Fruit fly (Drosophila melanogaster) whole organism, embryonic: Measurements from ENCODE around the gene Rtnl1.

Experiments
- Ada2b ChIP-seq: fragments of 200-800 bp; sonication (Bioruptor generic); IDR thresholded peaks from 2 replicates; pipeline ENCODE4 v1.3.6; 2022; ENCODE audit warnings: missing biosample characterization, missing genetic modification characterization
- Adf1 ChIP-seq: fragments of 200-800 bp; sonication (Bioruptor generic); IDR thresholded peaks from 2 replicates; pipeline ENCODE4 v1.3.6; 2022; ENCODE audit warnings: missing biosample characterization, missing genetic modification characterization
- Atf3 ChIP-seq: fragments of 200-800 bp; sonication (Bioruptor generic); optimal IDR thresholded peaks from 3 replicates; lab custom pipeline; 2016; ENCODE audit warnings: missing biosample characterization, missing genetic modification characterization
- Bdp1 ChIP-seq: fragments of 200-800 bp; sonication (Bioruptor generic); optimal IDR thresholded peaks from 3 replicates; lab custom pipeline; 2016; ENCODE audit warnings: missing biosample characterization, missing genetic modification characterization
- C15 ChIP-seq: fragments of 200-800 bp; sonication (Bioruptor generic); IDR thresholded peaks from 3 replicates; pipeline ENCODE4 v1.3.6; 2022; ENCODE audit warnings: missing biosample characterization, missing genetic modification characterization
- CG11456 ChIP-seq: fragments of 200-800 bp; sonication (Bioruptor generic); IDR thresholded peaks from 3 replicates; pipeline ENCODE4 v1.3.6; 2022; ENCODE audit warnings: missing biosample characterization, missing genetic modification characterization
- CG13424 ChIP-seq: fragments of 200-800 bp; sonication (Bioruptor generic); optimal IDR thresholded peaks from 2 replicates; lab custom pipeline; 2019; ENCODE audit warnings: missing biosample characterization, mild to moderate bottlenecking, missing genetic modification characterization, moderate library complexity
- CG13775 ChIP-seq: fragments of 200-800 bp; sonication (Bioruptor generic); optimal IDR thresholded peaks from 3 replicates; lab custom pipeline; 2017; ENCODE audit warnings: missing biosample characterization, mild to moderate bottlenecking, missing genetic modification characterization
- CG14014 ChIP-seq: fragments of 200-800 bp; sonication (Bioruptor generic); IDR thresholded peaks from 2 replicates; pipeline ENCODE4 v1.3.6; 2022; ENCODE audit warnings: missing biosample characterization, missing genetic modification characterization
- CG14667 ChIP-seq: fragments of 200-800 bp; sonication (Bioruptor generic); IDR thresholded peaks from 2 replicates; pipeline ENCODE4 v1.3.6; 2022; ENCODE audit warnings: missing biosample characterization, missing genetic modification characterization
- CG1832 ChIP-seq: fragments of 200-800 bp; sonication (Bioruptor generic); optimal IDR thresholded peaks from 2 replicates; lab custom pipeline; 2017; ENCODE audit warnings: missing biosample characterization, mild to moderate bottlenecking, missing genetic modification characterization, inconsistent platforms
- CG2678 ChIP-seq: fragments of 200-800 bp; sonication (Bioruptor generic); optimal IDR thresholded peaks from 3 replicates; lab custom pipeline; 2019; ENCODE audit warnings: missing biosample characterization, mild to moderate bottlenecking, missing genetic modification characterization, moderate library complexity
- CG3847 ChIP-seq: fragments of 200-800 bp; sonication (Bioruptor generic); IDR thresholded peaks from 2 replicates; pipeline ENCODE4 v1.3.6; 2022; ENCODE audit warnings: missing biosample characterization, missing genetic modification characterization
- CG6175 ChIP-seq: fragments of 200-800 bp; sonication (Bioruptor generic); IDR thresholded peaks from 3 replicates; pipeline ENCODE4 v1.3.6; 2022; ENCODE audit warnings: missing biosample characterization, missing genetic modification characterization
- CG7556 ChIP-seq: fragments of 200-800 bp; sonication (Bioruptor generic); optimal IDR thresholded peaks from 2 replicates; lab custom pipeline; 2017; ENCODE audit warnings: missing biosample characterization, mild to moderate bottlenecking, missing genetic modification characterization
- CG7963 ChIP-seq: fragments of 200-800 bp; sonication (Bioruptor generic); IDR thresholded peaks from 3 replicates; pipeline ENCODE4 v1.3.6; 2022; ENCODE audit warnings: missing biosample characterization, missing genetic modification characterization; ENCODE audit not compliant: partially characterized antibody
- CG8478 ChIP-seq: fragments of >200 bp; optimal IDR thresholded peaks from 2 replicates; lab custom pipeline; 2018
- CG9215 ChIP-seq: fragments of 200-800 bp; sonication (Bioruptor generic); IDR thresholded peaks from 2 replicates; pipeline ENCODE4 v1.3.6; 2022; ENCODE audit warnings: missing biosample characterization, missing genetic modification characterization
- CG9876 ChIP-seq: fragments of 200-800 bp; sonication (Bioruptor generic); optimal IDR thresholded peaks from 2 replicates; lab custom pipeline; 2016; ENCODE audit warnings: missing biosample characterization, missing genetic modification characterization
- CkIIα-i1 ChIP-seq: fragments of 200-800 bp; sonication (Bioruptor generic); IDR thresholded peaks from 2 replicates; pipeline ENCODE4 v1.3.6; 2022; ENCODE audit warnings: missing biosample characterization, missing genetic modification characterization
- CoRest ChIP-seq: fragments of 200-800 bp; sonication (Bioruptor generic); optimal IDR thresholded peaks from 3 replicates; lab custom pipeline; 2018; ENCODE audit warnings: missing biosample characterization, mild to moderate bottlenecking, missing genetic modification characterization, moderate library complexity
- Dbx ChIP-seq: fragments of 200-800 bp; sonication (Bioruptor generic); IDR thresholded peaks from 3 replicates; pipeline ENCODE4 v1.3.6; 2022; ENCODE audit warnings: missing biosample characterization, missing genetic modification characterization
- Dp ChIP-seq: fragments of 200-800 bp; sonication (Bioruptor generic); optimal IDR thresholded peaks from 2 replicates; lab custom pipeline; 2018; ENCODE audit warnings: missing biosample characterization, mild to moderate bottlenecking, missing genetic modification characterization, moderate library complexity
- Fer1 ChIP-seq: fragments of 200-800 bp; sonication (Bioruptor generic); optimal IDR thresholded peaks from 2 replicates; lab custom pipeline; 2017; ENCODE audit warnings: missing biosample characterization, mild to moderate bottlenecking, missing genetic modification characterization
- Hmx ChIP-seq: fragments of 200-800 bp; sonication (Bioruptor generic); optimal IDR thresholded peaks from 2 replicates; lab custom pipeline; 2016; ENCODE audit warnings: missing biosample characterization, missing genetic modification characterization
- Hr39 ChIP-seq: fragments of >200 bp; optimal IDR thresholded peaks from 2 replicates; lab custom pipeline; 2017
- Max ChIP-seq: fragments of 200-800 bp; sonication (Bioruptor generic); optimal IDR thresholded peaks from 2 replicates; lab custom pipeline; 2016; ENCODE audit warnings: missing biosample characterization, mild to moderate bottlenecking, missing genetic modification characterization
- Mrtf ChIP-seq: fragments of 200-800 bp; sonication (Bioruptor generic); IDR thresholded peaks from 3 replicates; pipeline ENCODE4 v1.3.6; 2022; ENCODE audit warnings: missing biosample characterization, missing genetic modification characterization
- Side ChIP-seq: fragments of 200-800 bp; sonication (Bioruptor generic); optimal IDR thresholded peaks from 2 replicates; lab custom pipeline; 2016; ENCODE audit warnings: missing biosample characterization, missing genetic modification characterization
- bsh ChIP-seq, 2 experiments: fragments of 200-800 bp; sonication (Bioruptor generic); optimal IDR thresholded peaks; 2 replicates each; lab custom pipeline; 2017 to 2018; ENCODE audit warnings: mild to moderate bottlenecking in 2 of 2, missing biosample characterization in 2 of 2, missing genetic modification characterization in 2 of 2, moderate library complexity in 1 of 2
- btn ChIP-seq: fragments of 200-800 bp; sonication (Bioruptor generic); optimal IDR thresholded peaks from 2 replicates; lab custom pipeline; 2016; ENCODE audit warnings: missing biosample characterization, missing genetic modification characterization
- cad ChIP-seq: fragments of >200 bp; optimal IDR thresholded peaks from 2 replicates; lab custom pipeline; 2017; ENCODE audit warnings: missing biosample characterization, missing genetic modification characterization
- cas ChIP-seq: fragments of 200-800 bp; sonication (Bioruptor generic); IDR thresholded peaks from 2 replicates; pipeline ENCODE4 v1.3.6; 2022; ENCODE audit warnings: missing biosample characterization, missing genetic modification characterization
- chif ChIP-seq, 2 experiments: fragments of 200-800 bp; sonication (Bioruptor generic); optimal IDR thresholded peaks; 3 replicates each; lab custom pipeline; 2016; ENCODE audit warnings: missing biosample characterization in 2 of 2, missing genetic modification characterization in 2 of 2
- da ChIP-seq: fragments of 200-800 bp; sonication (Bioruptor generic); optimal IDR thresholded peaks from 2 replicates; lab custom pipeline; 2016; ENCODE audit warnings: missing biosample characterization, missing genetic modification characterization
- gem ChIP-seq: fragments of 200-800 bp; sonication (Bioruptor generic); optimal IDR thresholded peaks from 2 replicates; lab custom pipeline; 2019; ENCODE audit warnings: missing biosample characterization, mild to moderate bottlenecking, missing genetic modification characterization, moderate library complexity
- h ChIP-seq: fragments of >200 bp; optimal IDR thresholded peaks from 2 replicates; lab custom pipeline; 2017
- lilli ChIP-seq: fragments of 200-800 bp; sonication (Bioruptor generic); optimal IDR thresholded peaks from 3 replicates; lab custom pipeline; 2016; ENCODE audit warnings: missing biosample characterization, missing genetic modification characterization
- odd ChIP-seq: fragments of 200-800 bp; sonication (Bioruptor generic); optimal IDR thresholded peaks from 2 replicates; lab custom pipeline; 2017; ENCODE audit warnings: missing biosample characterization, mild to moderate bottlenecking, missing genetic modification characterization
- peb ChIP-seq: fragments of 200-800 bp; sonication (Bioruptor generic); IDR thresholded peaks from 2 replicates; pipeline ENCODE4 v1.3.6; 2022; ENCODE audit warnings: missing biosample characterization, missing genetic modification characterization
- pho ChIP-seq: fragments of 200-800 bp; sonication (Bioruptor generic); optimal IDR thresholded peaks from 2 replicates; lab custom pipeline; 2016; ENCODE audit warnings: missing biosample characterization, missing genetic modification characterization
- phol ChIP-seq: fragments of 200-800 bp; sonication (Bioruptor generic); optimal IDR thresholded peaks from 3 replicates; lab custom pipeline; 2018; ENCODE audit warnings: missing biosample characterization, mild to moderate bottlenecking, missing genetic modification characterization, moderate library complexity
- psq ChIP-seq: fragments of 200-800 bp; sonication (Bioruptor generic); optimal IDR thresholded peaks from 2 replicates; lab custom pipeline; 2017; ENCODE audit warnings: missing biosample characterization, missing genetic modification characterization
- pum ChIP-seq: fragments of 200-800 bp; sonication (Bioruptor generic); optimal IDR thresholded peaks from 2 replicates; lab custom pipeline; 2016; ENCODE audit warnings: missing biosample characterization, missing genetic modification characterization
- pzg ChIP-seq: fragments of 200-800 bp; sonication (Bioruptor generic); optimal IDR thresholded peaks from 3 replicates; lab custom pipeline; 2018; ENCODE audit warnings: missing biosample characterization, mild to moderate bottlenecking, missing genetic modification characterization, moderate library complexity
- sens ChIP-seq: fragments of 200-800 bp; sonication (Bioruptor generic); peaks from one replicate; lab custom pipeline; 2016; ENCODE audit warnings: missing biosample characterization, missing genetic modification characterization
- sim ChIP-seq: fragments of 200-800 bp; sonication (Bioruptor generic); IDR thresholded peaks from 2 replicates; pipeline ENCODE4 v1.3.6; 2022; ENCODE audit warnings: missing biosample characterization, missing genetic modification characterization
- sna ChIP-seq: fragments of 200-800 bp; sonication (Bioruptor generic); IDR thresholded peaks from 2 replicates; pipeline ENCODE4 v1.3.6; 2022; ENCODE audit warnings: missing biosample characterization, missing genetic modification characterization; ENCODE audit not compliant: partially characterized antibody
- sqz ChIP-seq: fragments of 200-800 bp; sonication (Bioruptor generic); optimal IDR thresholded peaks from 3 replicates; lab custom pipeline; 2018; ENCODE audit warnings: missing biosample characterization, mild to moderate bottlenecking, missing genetic modification characterization
- trem ChIP-seq: fragments of 200-800 bp; optimal IDR thresholded peaks from 3 replicates; lab custom pipeline; 2019; ENCODE audit warnings: missing biosample characterization, mild to moderate bottlenecking, missing genetic modification characterization, moderate library complexity
- wor ChIP-seq: fragments of 200-800 bp; sonication (Bioruptor generic); IDR thresholded peaks from 2 replicates; pipeline ENCODE4 v1.3.6; 2022; ENCODE audit warnings: missing biosample characterization, missing genetic modification characterization
- zfh1 ChIP-seq: fragments of 200-800 bp; sonication (Bioruptor generic); IDR thresholded peaks from 3 replicates; pipeline ENCODE4 v1.3.6; 2022; ENCODE audit warnings: missing biosample characterization, missing genetic modification characterization

Rtnl1 gene

DNA sequence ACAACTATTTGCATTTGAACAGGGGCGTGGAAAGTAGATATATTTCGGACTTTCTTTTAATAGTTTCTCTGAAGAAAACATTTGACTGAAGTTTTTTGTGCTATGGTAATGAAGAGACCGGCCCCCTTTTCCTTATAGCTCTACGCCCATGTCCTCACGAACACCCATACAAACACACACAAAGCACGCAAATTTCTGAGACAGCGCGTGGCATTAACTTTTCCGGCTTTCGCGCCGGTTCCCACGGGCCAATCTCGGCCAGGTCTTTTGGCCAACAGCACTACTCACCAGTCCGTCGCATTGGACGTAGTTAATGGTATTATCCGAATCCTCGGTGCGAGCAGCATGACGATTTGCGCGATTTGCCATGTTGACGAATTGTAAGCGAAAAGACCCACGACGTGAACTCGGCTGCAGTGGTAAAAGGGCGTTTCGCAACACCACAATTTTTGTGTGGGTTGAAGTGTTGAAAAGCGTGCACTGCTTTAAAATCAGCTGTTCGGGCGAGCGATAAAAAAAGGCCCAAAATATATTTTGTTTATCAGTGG, 42.9 kb upstream of the Rtnl1 start, which contains the start of gene senju (continued):
- TF ChIP-seq Max (GFP tag; lab: Kevin White, UChicago) (peak; percentile 90), phol (tag; lab: Kevin White, UChicago) (peak; percentile 76), CG3847 (GFP tag; lab: Robert Waterston, UW) (peak; percentile 90), sim (peak; percentile 62; the same call in 1 of the 2 replicates), lilli (peak; percentile 94), btn (GFP tag; lab: Kevin White, UChicago) (peak; percentile 78), C15 (GFP tag; lab: Robert Waterston, UW) (peak; percentile 64; the same call in 1 of the 3 replicates), CG14014 (GFP tag; lab: Robert Waterston, UW) (peak; percentile 83), trem (tag; lab: Kevin White, UChicago) (peak; percentile 51), CG6175 (GFP tag; lab: Robert Waterston, UW) (peak; percentile 52; the same call in 2 of the 3 replicates), cad (GFP tag; lab: Kevin White, UChicago) (no peak), gem (tag; lab: Kevin White, UChicago) (peak; percentile 91), CG13775 (peak; percentile 84), pzg (peak; percentile 95), psq (GFP tag; lab: Kevin White, UChicago) (peak; percentile 58), sens (GFP tag; lab: Kevin White, UChicago) (peak; percentile 98), CG7556 (GFP tag; lab: Kevin White, UChicago) (peak; percentile 86), Mrtf (GFP tag; lab: Robert Waterston, UW) (peak; percentile 80), Atf3 (peak; percentile 74), peb (GFP tag; lab: Robert Waterston, UW) (no peak; the same call in 1 of the 2 replicates), Bdp1 (peak; percentile 78), Dp (GFP tag; lab: Kevin White, UChicago) (peak; percentile 46), bsh (GFP tag; optimal IDR thresholded peaks at IDR 0.05; lab: Kevin White, UChicago) (peak; percentile 72 to 82), CG1832 (GFP tag; lab: Kevin White, UChicago) (peak; percentile 31), Dbx (GFP tag; lab: Robert Waterston, UW) (peak; percentile 86), cas (peak; percentile 54; the same call in 1 of the 2 replicates), CkIIα-i1 (GFP tag; lab: Robert Waterston, UW) (no peak), h (lab: Kevin White, UChicago) (no peak), CG14667 (GFP tag; lab: Robert Waterston, UW) (peak; percentile 71), CG2678 (peak; percentile 83), CG8478 (no peak), CG13424 (peak; percentile 80), Ada2b (GFP tag; lab: Robert Waterston, UW) (peak; percentile 81), pum (GFP tag; lab: Kevin White, UChicago) (peak; percentile 83), odd (GFP tag; lab: Kevin White, UChicago) (peak; percentile 79), sqz (GFP tag; lab: Kevin White, UChicago) (peak; percentile 95), Hr39 (lab: Kevin White, UChicago) (peak; percentile 62), Adf1 (GFP tag; lab: Robert Waterston, UW) (peak; percentile 62), pho (peak; percentile 86), Hmx (GFP tag; lab: Kevin White, UChicago) (peak; percentile 53), Side (peak; percentile 91), Fer1 (GFP tag; lab: Kevin White, UChicago) (peak; percentile 87), CoRest (tag; lab: Kevin White, UChicago) (peak; percentile 69), sna (GFP tag; lab: Robert Waterston, UW) (no peak), wor (GFP tag; lab: Robert Waterston, UW) (no peak), zfh1 (peak; percentile 83; the same call in 2 of the 3 replicates), CG7963 (GFP tag; lab: Robert Waterston, UW) (no peak), chif (GFP tag; optimal IDR thresholded peaks at IDR 0.05; lab: Kevin White, UChicago) (peak; percentile 82 to 84), da (GFP tag; lab: Kevin White, UChicago) (peak; percentile 22), CG11456 (GFP tag; lab: Robert Waterston, UW) (peak; percentile 90), CG9876 (GFP tag; lab: Kevin White, UChicago) (peak; percentile 66), CG9215 (GFP tag; lab: Robert Waterston, UW) (peak; percentile 62)
